Worm (Caenorhabditis elegans) whole organism, young adult: ENCODE measurements around the gene pars-1.
"Not testable (repeated sequence)": the region's sequence is repeated elsewhere in the genome, so short reads cannot be mapped to it uniquely, and the experiment has no call there.

Experiments
- attf-5 ChIP-seq: fragments of 200-800 bp; sonication (Bioruptor generic); optimal IDR thresholded peaks from 2 replicates; lab custom pipeline; 2018; ENCODE audit warnings: mild to moderate bottlenecking, missing genetic modification characterization, missing compliant biosample characterization
- hsf-1 ChIP-seq: fragments of 200-800 bp; sonication (Bioruptor generic); IDR thresholded peaks from 2 replicates; pipeline ENCODE4 v1.3.6; 2022; ENCODE audit warnings: missing genetic modification reagents, missing genetic modification characterization, missing compliant biosample characterization
- madf-8 ChIP-seq: fragments of 200-800 bp; sonication (Bioruptor generic); conservative IDR thresholded peaks from 2 replicates; pipeline ENCODE4 v1.3.6; 2022; ENCODE audit warnings: missing genetic modification reagents, missing genetic modification characterization, missing compliant biosample characterization
- sea-2 ChIP-seq: fragments of 200-800 bp; sonication (Bioruptor generic); IDR thresholded peaks from 2 replicates; pipeline ENCODE4 v1.3.6; 2022; ENCODE audit warnings: missing genetic modification characterization, missing compliant biosample characterization
- snpc-1.1 ChIP-seq: sonication (generic microtip); optimal IDR thresholded peaks from 2 replicates; lab custom pipeline; 2017; ENCODE audit warnings: missing genetic modification characterization, mild to moderate bottlenecking, missing compliant biosample characterization, antibody characterized with exemption, moderate library complexity, missing genotype, missing genetic modification reagents; ENCODE audit not compliant: insufficient read depth

- not testable (repeated sequence) for TF ChIP-seq snpc-1.1 (tag; lab: Kevin White, UChicago); sea-2 (GFP tag; lab: Robert Waterston, UW); hsf-1 (GFP tag; lab: Robert Waterston, UW); madf-8 (GFP tag; lab: Robert Waterston, UW); attf-5
These were observed 3.2 kb upstream of the pars-1 start for ce11 chrIII:7235660-7236059.
